Worm (Caenorhabditis elegans) whole organism, L4/young adult: ENCODE results near the gene mig-10.

Source experiments
- W03F9.2 ChIP-seq: fragments of 150-350 bp; optimal IDR thresholded peaks from 2 replicates; lab custom pipeline; 2014; ENCODE audit warnings: missing biosample characterization, missing genetic modification characterization
- dao-5 ChIP-seq: sonication (generic microtip); optimal IDR thresholded peaks from 2 replicates; lab custom pipeline; 2016; ENCODE audit warnings: missing genotype, missing genetic modification characterization, moderate library complexity, missing compliant biosample characterization
- him-1 ChIP-seq: sonication (generic microtip); optimal IDR thresholded peaks from 2 replicates; lab custom pipeline; 2016; ENCODE audit warnings: missing genotype, missing genetic modification reagents, missing genetic modification characterization, missing compliant biosample characterization

mig-10 gene

ce11 chrIII:8354644-8355461 is 76.0 kb downstream of the mig-10 start, which contains the start of gene unc-116:
TSS of gene unc-116 (minus strand) at chrIII:8355174.
- TF ChIP-seq dao-5 (tag; lab: Kevin White, UChicago) (no peak), him-1 (tag; lab: Kevin White, UChicago) (peak; percentile 17)

DNA sequence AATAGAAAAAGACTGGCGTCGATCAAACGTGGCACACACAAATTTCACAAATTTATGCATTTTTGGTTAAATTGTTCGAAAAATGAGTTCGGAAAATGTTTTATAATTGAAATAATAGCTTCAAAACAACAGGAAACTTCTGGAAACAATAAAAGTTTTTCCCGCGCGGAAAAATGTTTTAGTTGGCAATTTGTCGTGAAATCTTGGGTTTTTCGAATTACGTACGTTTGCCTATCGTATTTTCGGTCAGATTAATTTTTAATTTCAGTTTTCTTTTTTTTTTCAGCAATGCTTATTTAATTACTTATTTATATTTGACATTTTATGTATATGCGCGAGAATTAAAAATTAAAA is 76.5 kb downstream of the mig-10 start:
- TF ChIP-seq dao-5 (tag; lab: Kevin White, UChicago), result no peak
- no peak for TF ChIP-seq W03F9.2 (tag; lab: Kevin White, UChicago)
- TF ChIP-seq him-1 (tag; lab: Kevin White, UChicago), result no peak
